Fruit fly (Drosophila melanogaster) whole organism, pupa: ENCODE results near the gene Rfk.

Experiments
- CG13204 ChIP-seq: fragments of 200-800 bp; sonication (Bioruptor generic); optimal IDR thresholded peaks from 2 replicates; lab custom pipeline; 2018; ENCODE audit warnings: missing biosample characterization, mild to moderate bottlenecking, missing genetic modification characterization, moderate library complexity
- CG34367 ChIP-seq: fragments of 200-800 bp; sonication (Bioruptor generic); optimal IDR thresholded peaks from 2 replicates; lab custom pipeline; 2018; ENCODE audit warnings: missing biosample characterization, mild to moderate bottlenecking, missing genetic modification characterization
- Ets98B ChIP-seq: fragments of 200-800 bp; sonication (Bioruptor generic); IDR thresholded peaks from 2 replicates; pipeline ENCODE4 v1.3.6; 2022; ENCODE audit warnings: missing biosample characterization, missing genetic modification characterization

dm6 chr3R:7907311-7907710 is 5.8 kb downstream of the Rfk start, which contains the start of the genes Taf7 and EMC1:
- no peak for TF ChIP-seq CG34367
- TF ChIP-seq Ets98B = no peak
- TF ChIP-seq CG13204 (GFP tag; lab: Kevin White, UChicago) = no peak
